Worm (Caenorhabditis elegans) whole organism, L3 larva: ENCODE data around the gene gsp-1.

Experiments
- ZK546.5 ChIP-seq: sonication (generic microtip); optimal IDR thresholded peaks from 2 replicates; lab custom pipeline; 2017; ENCODE audit warnings: missing biosample characterization, missing genetic modification characterization
- aly-2 ChIP-seq: fragments of 150-350 bp; optimal IDR thresholded peaks from 2 replicates; lab custom pipeline; 2014; ENCODE audit warnings: missing biosample characterization, missing genetic modification characterization
- ceh-16 ChIP-seq: sonication (generic microtip); optimal IDR thresholded peaks from 2 replicates; lab custom pipeline; 2017; ENCODE audit warnings: missing biosample characterization, missing genetic modification characterization
- ceh-82 ChIP-seq: fragments of 150-350 bp; optimal IDR thresholded peaks from 2 replicates; lab custom pipeline; 2014; ENCODE audit warnings: missing biosample characterization, missing genetic modification characterization
- elt-2 ChIP-seq: sonication (generic microtip); optimal IDR thresholded peaks from 2 replicates; lab custom pipeline; 2016; ENCODE audit warnings: missing genetic modification reagents, mild to moderate bottlenecking, missing genetic modification characterization, missing compliant biosample characterization
- fkh-10 ChIP-seq: sonication (generic microtip); optimal IDR thresholded peaks from 2 replicates; lab custom pipeline; 2017; ENCODE audit warnings: missing biosample characterization, missing genetic modification reagents, missing genetic modification characterization
- fkh-2 ChIP-seq: fragments of 150-350 bp; optimal IDR thresholded peaks from 2 replicates; lab custom pipeline; 2014; ENCODE audit warnings: missing biosample characterization, missing genetic modification reagents, missing genetic modification characterization
- nhr-11 ChIP-seq: fragments of 150-350 bp; optimal IDR thresholded peaks from 2 replicates; lab custom pipeline; 2014; ENCODE audit warnings: missing biosample characterization, missing genetic modification characterization
- nhr-237 ChIP-seq: fragments of 150-350 bp; optimal IDR thresholded peaks from 2 replicates; lab custom pipeline; 2014; ENCODE audit warnings: missing biosample characterization, missing genetic modification characterization
- skn-1 ChIP-seq: fragments of 150-350 bp; optimal IDR thresholded peaks from 2 replicates; lab custom pipeline; 2014; ENCODE audit warnings: missing biosample characterization, missing genetic modification characterization
- tbx-2 ChIP-seq: sonication (generic microtip); optimal IDR thresholded peaks from 2 replicates; lab custom pipeline; 2016; ENCODE audit warnings: mild to moderate bottlenecking, missing genetic modification characterization, missing compliant biosample characterization
- ztf-11 ChIP-seq: fragments of 150-350 bp; optimal IDR thresholded peaks from 2 replicates; lab custom pipeline; 2014; ENCODE audit warnings: missing biosample characterization, missing genetic modification characterization

ce11 chrV:10656958-10657357 lies 25.3 kb upstream of the gsp-1 start, which contains the start of gene ugt-34:
- no peak for TF ChIP-seq tbx-2 (tag; lab: Kevin White, UChicago)
- no peak for TF ChIP-seq fkh-2 (tag; lab: Kevin White, UChicago)
- no peak for TF ChIP-seq ZK546.5 (tag; lab: Kevin White, UChicago)
- no peak for TF ChIP-seq ceh-82
- TF ChIP-seq nhr-11 (tag; lab: Kevin White, UChicago) = no peak
- TF ChIP-seq nhr-237 (tag; lab: Kevin White, UChicago) = no peak
- TF ChIP-seq skn-1 (tag; lab: Kevin White, UChicago) = no peak
- no peak for TF ChIP-seq ztf-11 (tag; lab: Kevin White, UChicago)
- TF ChIP-seq fkh-10 = no peak
- no peak for TF ChIP-seq aly-2
- no peak for TF ChIP-seq ceh-16
- peak; percentile 63 for TF ChIP-seq elt-2
